Fruit fly (Drosophila melanogaster) whole organism, embryonic: ENCODE data around the gene CG42487.

Experiments used
- Atf3 ChIP-seq: fragments of 200-800 bp; sonication (Bioruptor generic); optimal IDR thresholded peaks from 3 replicates; lab custom pipeline; 2016; ENCODE audit warnings: missing biosample characterization, missing genetic modification characterization
- CG14965 ChIP-seq: fragments of 200-800 bp; sonication (Bioruptor generic); optimal IDR thresholded peaks from 2 replicates; lab custom pipeline; 2016; ENCODE audit warnings: missing biosample characterization, missing genetic modification characterization, borderline replicate concordance
- CG16813 ChIP-seq: fragments of 200-800 bp; sonication (Bioruptor generic); IDR thresholded peaks from 3 replicates; pipeline ENCODE4 v1.3.6; 2022; ENCODE audit warnings: missing biosample characterization, missing genetic modification characterization; ENCODE audit not compliant: partially characterized antibody
- CG17568 ChIP-seq: fragments of 200-800 bp; sonication (Bioruptor generic); optimal IDR thresholded peaks from 2 replicates; lab custom pipeline; 2018; ENCODE audit warnings: missing biosample characterization, mild to moderate bottlenecking, missing genetic modification characterization, moderate library complexity
- CG30020 ChIP-seq: fragments of 200-800 bp; optimal IDR thresholded peaks from 2 replicates; lab custom pipeline; 2019; ENCODE audit warnings: missing biosample characterization, mild to moderate bottlenecking, missing genetic modification characterization, moderate library complexity
- CG30431 ChIP-seq: fragments of 200-800 bp; sonication (Bioruptor generic); optimal IDR thresholded peaks from 2 replicates; lab custom pipeline; 2017; ENCODE audit warnings: missing biosample characterization, missing genetic modification characterization
- CG32767 ChIP-seq: fragments of 200-800 bp; sonication (Bioruptor generic); IDR thresholded peaks from 2 replicates; pipeline ENCODE4 v1.3.6; 2022; ENCODE audit warnings: missing biosample characterization, missing genetic modification characterization
- CG3847 ChIP-seq: fragments of 200-800 bp; sonication (Bioruptor generic); IDR thresholded peaks from 2 replicates; pipeline ENCODE4 v1.3.6; 2022; ENCODE audit warnings: missing biosample characterization, missing genetic modification characterization
- CG4730 ChIP-seq: fragments of 200-800 bp; sonication (Bioruptor generic); IDR thresholded peaks from 2 replicates; pipeline ENCODE4 v1.3.6; 2022; ENCODE audit warnings: missing biosample characterization, missing genetic modification characterization
- CG4820 ChIP-seq: fragments of 200-800 bp; sonication (Bioruptor generic); optimal IDR thresholded peaks from 3 replicates; lab custom pipeline; 2016; ENCODE audit warnings: missing biosample characterization, missing genetic modification characterization
- CG4854 ChIP-seq: fragments of 200-800 bp; sonication (Bioruptor generic); optimal IDR thresholded peaks from 2 replicates; lab custom pipeline; 2016; ENCODE audit warnings: missing biosample characterization, missing genetic modification characterization, inconsistent platforms
- CG6175 ChIP-seq: fragments of 200-800 bp; sonication (Bioruptor generic); IDR thresholded peaks from 3 replicates; pipeline ENCODE4 v1.3.6; 2022; ENCODE audit warnings: missing biosample characterization, missing genetic modification characterization
- CG6654 ChIP-seq: fragments of 200-800 bp; sonication (Bioruptor generic); optimal IDR thresholded peaks from 2 replicates; lab custom pipeline; 2017; ENCODE audit warnings: missing biosample characterization, mild to moderate bottlenecking, missing genetic modification characterization
- CG6689 ChIP-seq: fragments of 200-800 bp; sonication (Bioruptor generic); IDR thresholded peaks from 2 replicates; pipeline ENCODE4 v1.3.6; 2022; ENCODE audit warnings: missing biosample characterization, missing genetic modification characterization
- CG7839 ChIP-seq: fragments of 200-800 bp; sonication (Bioruptor generic); optimal IDR thresholded peaks from 3 replicates; lab custom pipeline; 2018; ENCODE audit warnings: missing biosample characterization, mild to moderate bottlenecking, missing genetic modification characterization, moderate library complexity
- CG9215 ChIP-seq: fragments of 200-800 bp; sonication (Bioruptor generic); IDR thresholded peaks from 2 replicates; pipeline ENCODE4 v1.3.6; 2022; ENCODE audit warnings: missing biosample characterization, missing genetic modification characterization
- D ChIP-seq, 2 experiments: fragments of 200-800 bp in 1 of 2; fragments of >200 bp in 1 of 2; sonication (Bioruptor generic) in 1 of 2; optimal IDR thresholded peaks; 2 replicates in 1 of 2; 3 replicates in 1 of 2; lab custom pipeline; 2017; ENCODE audit warnings: mild to moderate bottlenecking in 1 of 2, missing biosample characterization in 1 of 2, missing genetic modification characterization in 1 of 2, missing genetic modification reagents in 1 of 2
- Hmx ChIP-seq: fragments of 200-800 bp; sonication (Bioruptor generic); optimal IDR thresholded peaks from 2 replicates; lab custom pipeline; 2016; ENCODE audit warnings: missing biosample characterization, missing genetic modification characterization
- Jarid2 ChIP-seq: fragments of 200-800 bp; sonication (Bioruptor generic); optimal IDR thresholded peaks from 3 replicates; lab custom pipeline; 2017; ENCODE audit warnings: mild to moderate bottlenecking, missing biosample characterization, missing genetic modification reagents, missing genetic modification characterization
- NC2β ChIP-seq: fragments of 200-800 bp; sonication (Bioruptor generic); optimal IDR thresholded peaks from 2 replicates; lab custom pipeline; 2016; ENCODE audit warnings: missing biosample characterization, missing genetic modification characterization
- Nf-YB ChIP-seq: fragments of 200-800 bp; sonication (Bioruptor generic); optimal IDR thresholded peaks from 3 replicates; lab custom pipeline; 2019; ENCODE audit warnings: missing biosample characterization, mild to moderate bottlenecking, missing genetic modification characterization, moderate library complexity
- Oli ChIP-seq: fragments of 200-800 bp; sonication (Bioruptor generic); optimal IDR thresholded peaks from 2 replicates; lab custom pipeline; 2018; ENCODE audit warnings: missing biosample characterization, mild to moderate bottlenecking, missing genetic modification characterization, moderate library complexity
- Scr ChIP-seq: fragments of 200-800 bp; sonication (Bioruptor generic); IDR thresholded peaks from 2 replicates; pipeline ENCODE4 v1.3.6; 2022; ENCODE audit warnings: missing biosample characterization, missing genetic modification characterization; ENCODE audit not compliant: partially characterized antibody
- Taf1 ChIP-seq: fragments of 200-800 bp; sonication (Bioruptor generic); IDR thresholded peaks from 2 replicates; pipeline ENCODE4 v1.3.6; 2022; ENCODE audit warnings: missing biosample characterization, missing genetic modification characterization
- Xrp1 ChIP-seq: fragments of 200-800 bp; sonication (Bioruptor generic); IDR thresholded peaks from 2 replicates; pipeline ENCODE4 v1.3.6; 2022; ENCODE audit warnings: missing biosample characterization, missing genetic modification characterization
- YL-1 ChIP-seq: fragments of 200-800 bp; sonication (Bioruptor generic); optimal IDR thresholded peaks from 3 replicates; lab custom pipeline; 2017; ENCODE audit warnings: missing biosample characterization, mild to moderate bottlenecking, missing genetic modification characterization
- ab ChIP-seq: fragments of 200-800 bp; sonication (Bioruptor generic); optimal IDR thresholded peaks from 2 replicates; lab custom pipeline; 2016; ENCODE audit warnings: missing biosample characterization, missing genetic modification characterization
- bigmax ChIP-seq: fragments of 200-800 bp; sonication (Bioruptor generic); optimal IDR thresholded peaks from 2 replicates; lab custom pipeline; 2018; ENCODE audit warnings: missing biosample characterization, mild to moderate bottlenecking, missing genetic modification characterization
- br ChIP-seq: fragments of >200 bp; optimal IDR thresholded peaks from 2 replicates; lab custom pipeline; 2017
- btn ChIP-seq: fragments of 200-800 bp; sonication (Bioruptor generic); optimal IDR thresholded peaks from 2 replicates; lab custom pipeline; 2016; ENCODE audit warnings: missing biosample characterization, missing genetic modification characterization
- chm ChIP-seq: fragments of 200-800 bp; sonication (Bioruptor generic); IDR thresholded peaks from 2 replicates; pipeline ENCODE4 v1.3.6; 2022; ENCODE audit warnings: missing biosample characterization, missing genetic modification characterization
- crc ChIP-seq: fragments of 200-800 bp; sonication (Bioruptor generic); optimal IDR thresholded peaks from 2 replicates; lab custom pipeline; 2016; ENCODE audit warnings: missing biosample characterization, missing genetic modification characterization
- croc ChIP-seq: fragments of 200-800 bp; sonication (Bioruptor generic); conservative IDR thresholded peaks from 3 replicates; pipeline ENCODE4 v1.3.6; 2022; ENCODE audit warnings: missing biosample characterization, missing genetic modification characterization
- emc ChIP-seq: fragments of 200-800 bp; sonication (Bioruptor generic); optimal IDR thresholded peaks from 2 replicates; lab custom pipeline; 2016; ENCODE audit warnings: missing biosample characterization, missing genetic modification characterization
- eyg ChIP-seq: fragments of 200-800 bp; sonication (Bioruptor generic); optimal IDR thresholded peaks from 3 replicates; lab custom pipeline; 2016; ENCODE audit warnings: missing biosample characterization, missing genetic modification characterization
- fu2 ChIP-seq: fragments of 200-800 bp; sonication (Bioruptor generic); optimal IDR thresholded peaks from 2 replicates; lab custom pipeline; 2016; ENCODE audit warnings: missing biosample characterization, missing genetic modification characterization
- gem ChIP-seq: fragments of 200-800 bp; sonication (Bioruptor generic); optimal IDR thresholded peaks from 2 replicates; lab custom pipeline; 2019; ENCODE audit warnings: missing biosample characterization, mild to moderate bottlenecking, missing genetic modification characterization, moderate library complexity
- grn ChIP-seq: fragments of 200-800 bp; sonication (Bioruptor generic); optimal IDR thresholded peaks from 3 replicates; lab custom pipeline; 2017; ENCODE audit warnings: missing biosample characterization, missing genetic modification characterization
- jumu ChIP-seq: fragments of 200-800 bp; sonication (Bioruptor generic); optimal IDR thresholded peaks from 3 replicates; lab custom pipeline; 2016; ENCODE audit warnings: missing biosample characterization, missing genetic modification characterization
- klu ChIP-seq: fragments of 200-800 bp; sonication (Bioruptor generic); IDR thresholded peaks from 2 replicates; pipeline ENCODE4 v1.3.6; 2022; ENCODE audit warnings: missing biosample characterization, missing genetic modification characterization
- mld ChIP-seq: fragments of 200-800 bp; sonication (Bioruptor generic); IDR thresholded peaks from 3 replicates; pipeline ENCODE4 v1.3.6; 2022; ENCODE audit warnings: missing biosample characterization, missing genetic modification characterization; ENCODE audit not compliant: partially characterized antibody
- onecut ChIP-seq: fragments of 200-800 bp; sonication (Bioruptor generic); IDR thresholded peaks from 2 replicates; pipeline ENCODE4 v1.3.6; 2022; ENCODE audit warnings: missing biosample characterization, missing genetic modification characterization
- pho ChIP-seq: fragments of 200-800 bp; sonication (Bioruptor generic); optimal IDR thresholded peaks from 2 replicates; lab custom pipeline; 2016; ENCODE audit warnings: missing biosample characterization, missing genetic modification characterization
- seq ChIP-seq: fragments of 200-800 bp; sonication (Bioruptor generic); IDR thresholded peaks from 2 replicates; pipeline ENCODE4 v1.3.6; 2022; ENCODE audit warnings: missing biosample characterization, missing genetic modification characterization
- slou ChIP-seq: fragments of 200-800 bp; sonication (Bioruptor generic); optimal IDR thresholded peaks from 3 replicates; lab custom pipeline; 2016; ENCODE audit warnings: missing biosample characterization, missing genetic modification characterization
- sna ChIP-seq: fragments of 200-800 bp; sonication (Bioruptor generic); IDR thresholded peaks from 2 replicates; pipeline ENCODE4 v1.3.6; 2022; ENCODE audit warnings: missing biosample characterization, missing genetic modification characterization; ENCODE audit not compliant: partially characterized antibody
- trh ChIP-seq: fragments of 200-800 bp; sonication (Bioruptor generic); optimal IDR thresholded peaks from 2 replicates; lab custom pipeline; 2016; ENCODE audit warnings: missing biosample characterization, missing genetic modification characterization
- twi ChIP-seq: fragments of 200-800 bp; optimal IDR thresholded peaks from 2 replicates; lab custom pipeline; 2019; ENCODE audit warnings: missing biosample characterization, mild to moderate bottlenecking, missing genetic modification characterization, moderate library complexity
- tx ChIP-seq: fragments of 200-800 bp; sonication (Bioruptor generic); optimal IDR thresholded peaks from 2 replicates; lab custom pipeline; 2016; ENCODE audit warnings: missing biosample characterization, missing genetic modification characterization
- wek ChIP-seq: fragments of 200-800 bp; sonication (Bioruptor generic); optimal IDR thresholded peaks from 3 replicates; lab custom pipeline; 2018; ENCODE audit warnings: missing biosample characterization, mild to moderate bottlenecking, missing genetic modification characterization, moderate library complexity

CG42487 gene

DNA sequence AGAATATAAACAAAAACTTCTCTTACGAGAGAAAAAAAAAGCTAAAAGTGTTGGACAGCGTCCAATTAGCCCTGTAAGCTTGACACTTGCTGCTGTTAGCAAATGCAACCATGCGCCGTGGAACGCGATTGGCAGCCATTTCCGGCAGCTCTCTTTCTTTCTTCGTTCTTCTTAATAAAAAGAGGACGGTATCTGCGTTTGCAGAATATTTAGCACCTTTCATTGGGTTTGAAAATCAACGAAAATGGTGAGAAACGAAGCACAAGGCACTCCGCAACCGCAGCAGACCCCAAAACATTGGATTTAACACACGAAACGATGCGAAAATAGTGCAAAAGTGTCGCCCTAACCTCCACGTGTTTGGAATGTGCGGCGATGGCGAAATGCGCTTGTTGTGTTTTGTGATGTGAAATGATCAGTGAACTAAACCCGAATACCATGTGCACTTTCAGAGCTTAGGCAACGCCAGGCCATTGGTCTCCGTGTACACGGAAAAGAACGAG, 36.3 kb downstream of the CG42487 start, which contains the start of gene RpL4 (continued):
- TF ChIP-seq tx (GFP tag; lab: Kevin White, UChicago): peak; percentile 40
- TF ChIP-seq gem: peak; percentile 59
- peak; percentile 81 for TF ChIP-seq CG7839
- TF ChIP-seq twi (tag; lab: Kevin White, UChicago): peak; percentile 51
- peak; percentile 73 for TF ChIP-seq Nf-YB (GFP tag; lab: Kevin White, UChicago)
- peak; percentile 94 for TF ChIP-seq chm (GFP tag; lab: Robert Waterston, UW)
- no peak for TF ChIP-seq klu (GFP tag; lab: Robert Waterston, UW)
- TF ChIP-seq Atf3 (GFP tag; lab: Kevin White, UChicago): peak; percentile 66
- TF ChIP-seq CG6175 (GFP tag; lab: Robert Waterston, UW): peak; percentile 71
- TF ChIP-seq onecut (GFP tag; lab: Robert Waterston, UW): peak; percentile 91
- TF ChIP-seq eyg (GFP tag; lab: Kevin White, UChicago): peak; percentile 73
- peak; percentile 96 for TF ChIP-seq NC2β (GFP tag; lab: Kevin White, UChicago)
- peak; percentile 57; the same call in 1 of the 2 replicates for TF ChIP-seq CG4730 (GFP tag; lab: Robert Waterston, UW)
- TF ChIP-seq jumu (GFP tag; lab: Kevin White, UChicago): no peak
- TF ChIP-seq trh (GFP tag; lab: Kevin White, UChicago): peak; percentile 84
- peak; percentile 70 for TF ChIP-seq Oli
- TF ChIP-seq CG9215 (GFP tag; lab: Robert Waterston, UW): no peak
- TF ChIP-seq Jarid2: peak; percentile 50
- TF ChIP-seq crc (GFP tag; lab: Kevin White, UChicago): peak; percentile 75
- TF ChIP-seq Hmx (GFP tag; lab: Kevin White, UChicago): peak; percentile 8
- TF ChIP-seq seq (GFP tag; lab: Robert Waterston, UW): peak; percentile 72
- TF ChIP-seq CG4820 (GFP tag; lab: Kevin White, UChicago): peak; percentile 56
- peak; percentile 77 for TF ChIP-seq btn (GFP tag; lab: Kevin White, UChicago)
- peak; percentile 35 for TF ChIP-seq slou (GFP tag; lab: Kevin White, UChicago)
- TF ChIP-seq CG30431 (GFP tag; lab: Kevin White, UChicago): peak; percentile 76
- TF ChIP-seq bigmax (GFP tag; lab: Kevin White, UChicago): peak; percentile 87
- peak; percentile 98 for TF ChIP-seq YL-1 (GFP tag; lab: Kevin White, UChicago)
- peak; percentile 38 for TF ChIP-seq CG30020
- TF ChIP-seq fu2 (GFP tag; lab: Kevin White, UChicago): peak; percentile 41
- peak; percentile 87 for TF ChIP-seq wek (GFP tag; lab: Kevin White, UChicago)
- TF ChIP-seq CG4854 (GFP tag; lab: Kevin White, UChicago): peak; percentile 78
- peak; percentile 38; the same call in 1 of the 2 replicates for TF ChIP-seq Scr (GFP tag; lab: Robert Waterston, UW)
- TF ChIP-seq croc (GFP tag; lab: Robert Waterston, UW): no peak
- peak; percentile 80 for TF ChIP-seq CG3847
- peak; percentile 66 for TF ChIP-seq emc (GFP tag; lab: Kevin White, UChicago)
- no peak for TF ChIP-seq D (optimal IDR thresholded peaks at IDR 0.05; lab: Kevin White, UChicago)
- TF ChIP-seq D (GFP tag; optimal IDR thresholded peaks at IDR 0.05; lab: Kevin White, UChicago): peak; percentile 77
- TF ChIP-seq CG6654 (GFP tag; lab: Kevin White, UChicago): peak; percentile 65
- no peak for TF ChIP-seq br (lab: Kevin White, UChicago)
- 0 out of 2 replicates have a peak, but pooled peaks have one; percentile 54 for TF ChIP-seq CG32767 (GFP tag; lab: Robert Waterston, UW)
- TF ChIP-seq CG14965 (GFP tag; lab: Kevin White, UChicago): no peak
- TF ChIP-seq CG6689 (GFP tag; lab: Robert Waterston, UW): peak; percentile 52
- 0 out of 2 replicates have a peak, but pooled peaks have one; percentile 26 for TF ChIP-seq Taf1 (GFP tag; lab: Robert Waterston, UW)
- no peak for TF ChIP-seq CG16813 (GFP tag; lab: Robert Waterston, UW)
- TF ChIP-seq ab (GFP tag; lab: Kevin White, UChicago): peak; percentile 2
- no peak; the same call in 1 of the 2 replicates for TF ChIP-seq Xrp1
- TF ChIP-seq pho (GFP tag; lab: Kevin White, UChicago): peak; percentile 77
- peak; percentile 90 for TF ChIP-seq CG17568 (GFP tag; lab: Kevin White, UChicago)
- TF ChIP-seq grn (GFP tag; lab: Kevin White, UChicago): peak; percentile 44
- no peak for TF ChIP-seq sna
- 0 out of 3 replicates have a peak, but pooled peaks have one; percentile 42 for TF ChIP-seq mld (GFP tag; lab: Robert Waterston, UW)
